Fruit fly (Drosophila melanogaster): Measurements from ENCODE around the gene CG11791.

CG11791 gene

dm6 chr3R:25049383-25049741 lies at the start of gene CG11791:
Gene CG11791 (plus strand): TSS chr3R:25049616.
- no peak for TF ChIP-seq CG33017 (tag; optimal IDR thresholded peaks at IDR 0.05)
- no peak for TF ChIP-seq CG7045 (GFP tag; optimal IDR thresholded peaks at IDR 0.05)
- no peak for TF ChIP-seq CG14711 (tag; optimal IDR thresholded peaks at IDR 0.05)
- no peak for TF ChIP-seq tj (GFP tag; optimal IDR thresholded peaks at IDR 0.05)
- TF ChIP-seq Hr96 (GFP tag; optimal IDR thresholded peaks at IDR 0.05), result no peak
- TF ChIP-seq cic (GFP tag; optimal IDR thresholded peaks at IDR 0.05), result no peak
- no peak for TF ChIP-seq ovo (GFP tag; optimal IDR thresholded peaks at IDR 0.05)
- TF ChIP-seq CG1620 (GFP tag; optimal IDR thresholded peaks at IDR 0.05), result no peak
- no peak for TF ChIP-seq toe (GFP tag; optimal IDR thresholded peaks at IDR 0.05)
- TF ChIP-seq CG7101 (tag; optimal IDR thresholded peaks at IDR 0.05), result no peak
- TF ChIP-seq CG11617 (GFP tag; optimal IDR thresholded peaks at IDR 0.05), result no peak
- TF ChIP-seq Mnt (GFP tag; optimal IDR thresholded peaks at IDR 0.05), result no peak
- TF ChIP-seq pad (GFP tag; optimal IDR thresholded peaks at IDR 0.05), result no peak
- no peak for TF ChIP-seq cnc (optimal IDR thresholded peaks at IDR 0.05)

dm6 chr3R:25002257-25002656 lies 47.2 kb upstream of the CG11791 start:
- TF ChIP-seq cnc (optimal IDR thresholded peaks at IDR 0.05) (no peak), bab1 (GFP tag; optimal IDR thresholded peaks at IDR 0.05) (no peak), tj (GFP tag; optimal IDR thresholded peaks at IDR 0.05) (no peak)

- TF ChIP-seq Crg-1 (GFP tag; optimal IDR thresholded peaks at IDR 0.05) (no peak), CG33017 (tag; optimal IDR thresholded peaks at IDR 0.05) (no peak), ovo (GFP tag; optimal IDR thresholded peaks at IDR 0.05) (no peak), cic (GFP tag; optimal IDR thresholded peaks at IDR 0.05) (no peak), tj (GFP tag; optimal IDR thresholded peaks at IDR 0.05) (no peak), kay (GFP tag; ENCODE audit: borderline replicate concordance) (no peak), CG5204 (GFP tag; optimal IDR thresholded peaks at IDR 0.05) (no peak), Hr96 (GFP tag; optimal IDR thresholded peaks at IDR 0.05) (no peak), pad (GFP tag; optimal IDR thresholded peaks at IDR 0.05) (no peak), bab1 (GFP tag; optimal IDR thresholded peaks at IDR 0.05) (no peak), CG7045 (GFP tag; optimal IDR thresholded peaks at IDR 0.05) (no peak), cnc (optimal IDR thresholded peaks at IDR 0.05) (no peak), CG11617 (GFP tag; optimal IDR thresholded peaks at IDR 0.05) (no peak), CG14711 (tag; optimal IDR thresholded peaks at IDR 0.05) (no peak), CG7101 (tag; optimal IDR thresholded peaks at IDR 0.05) (no peak)
These were observed 45.4 kb upstream of the CG11791 start for dm6 chr3R:25004064-25004463.

- TF ChIP-seq Clk (GFP tag; optimal IDR thresholded peaks at IDR 0.05) (no peak), pad (GFP tag; optimal IDR thresholded peaks at IDR 0.05) (no peak), CG12768 (GFP tag; optimal IDR thresholded peaks at IDR 0.05) (no peak), CG11617 (GFP tag; optimal IDR thresholded peaks at IDR 0.05) (no peak), cnc (optimal IDR thresholded peaks at IDR 0.05) (no peak), CG33017 (tag; optimal IDR thresholded peaks at IDR 0.05) (no peak), Hr96 (GFP tag; optimal IDR thresholded peaks at IDR 0.05) (no peak), ovo (GFP tag; optimal IDR thresholded peaks at IDR 0.05) (no peak), CG7101 (tag; optimal IDR thresholded peaks at IDR 0.05) (no peak), bab1 (GFP tag; optimal IDR thresholded peaks at IDR 0.05) (no peak), CG1620 (GFP tag; optimal IDR thresholded peaks at IDR 0.05) (no peak), Mnt (GFP tag; optimal IDR thresholded peaks at IDR 0.05) (no peak), toe (GFP tag; optimal IDR thresholded peaks at IDR 0.05) (no peak), tj (GFP tag; optimal IDR thresholded peaks at IDR 0.05) (no peak), cic (GFP tag; optimal IDR thresholded peaks at IDR 0.05) (no peak), Crg-1 (GFP tag; optimal IDR thresholded peaks at IDR 0.05) (no peak), CG7045 (GFP tag; optimal IDR thresholded peaks at IDR 0.05) (no peak), kay (GFP tag; ENCODE audit: borderline replicate concordance) (no peak), CG5204 (GFP tag; optimal IDR thresholded peaks at IDR 0.05) (no peak)
These were observed 44.7 kb upstream of the CG11791 start for dm6 chr3R:25004763-25005162.

dm6 chr3R:25005748-25006147 lies 43.7 kb upstream of the CG11791 start:
- TF ChIP-seq CG12768 (GFP tag; optimal IDR thresholded peaks at IDR 0.05) (no peak), CG33017 (tag; optimal IDR thresholded peaks at IDR 0.05) (no peak), Clk (GFP tag; optimal IDR thresholded peaks at IDR 0.05) (no peak), Mnt (GFP tag; optimal IDR thresholded peaks at IDR 0.05) (no peak), CG1620 (GFP tag; optimal IDR thresholded peaks at IDR 0.05) (no peak), kay (GFP tag; ENCODE audit: borderline replicate concordance) (no peak), CG14711 (tag; optimal IDR thresholded peaks at IDR 0.05) (no peak), toe (GFP tag; optimal IDR thresholded peaks at IDR 0.05) (no peak), Crg-1 (GFP tag; optimal IDR thresholded peaks at IDR 0.05) (no peak), CG7045 (GFP tag; optimal IDR thresholded peaks at IDR 0.05) (no peak), cic (GFP tag; optimal IDR thresholded peaks at IDR 0.05) (no peak)

- TF ChIP-seq bab1 (GFP tag; optimal IDR thresholded peaks at IDR 0.05) (no peak), CG1620 (GFP tag; optimal IDR thresholded peaks at IDR 0.05) (no peak), CG12768 (GFP tag; optimal IDR thresholded peaks at IDR 0.05) (no peak), CG7101 (tag; optimal IDR thresholded peaks at IDR 0.05) (no peak), cic (GFP tag; optimal IDR thresholded peaks at IDR 0.05) (no peak), pad (GFP tag; optimal IDR thresholded peaks at IDR 0.05) (no peak), Hr96 (GFP tag; optimal IDR thresholded peaks at IDR 0.05) (no peak), CG11617 (GFP tag; optimal IDR thresholded peaks at IDR 0.05) (no peak), Crg-1 (GFP tag; optimal IDR thresholded peaks at IDR 0.05) (no peak), CG5204 (GFP tag; optimal IDR thresholded peaks at IDR 0.05) (no peak), Mnt (GFP tag; optimal IDR thresholded peaks at IDR 0.05) (no peak), toe (GFP tag; optimal IDR thresholded peaks at IDR 0.05) (no peak), Clk (GFP tag; optimal IDR thresholded peaks at IDR 0.05) (no peak)
These were observed 39.5 kb upstream of the CG11791 start for dm6 chr3R:25009745-25010446.
